Fruit fly (Drosophila melanogaster) whole organism, embryonic: ENCODE results near the gene unc-119.

ENCODE experiments used
- Ada2b ChIP-seq: fragments of 200-800 bp; sonication (Bioruptor generic); IDR thresholded peaks from 2 replicates; pipeline ENCODE4 v1.3.6; 2022; ENCODE audit warnings: missing biosample characterization, missing genetic modification characterization
- Adf1 ChIP-seq: fragments of 200-800 bp; sonication (Bioruptor generic); IDR thresholded peaks from 2 replicates; pipeline ENCODE4 v1.3.6; 2022; ENCODE audit warnings: missing biosample characterization, missing genetic modification characterization
- Atf3 ChIP-seq: fragments of 200-800 bp; sonication (Bioruptor generic); optimal IDR thresholded peaks from 3 replicates; lab custom pipeline; 2016; ENCODE audit warnings: missing biosample characterization, missing genetic modification characterization
- B-H1 ChIP-seq: fragments of 200-800 bp; sonication (Bioruptor generic); IDR thresholded peaks from 3 replicates; pipeline ENCODE4 v1.3.6; 2022; ENCODE audit warnings: missing biosample characterization, missing genetic modification characterization
- Bgb ChIP-seq: fragments of 200-800 bp; sonication (Bioruptor generic); IDR thresholded peaks from 2 replicates; pipeline ENCODE4 v1.3.6; 2022; ENCODE audit warnings: missing biosample characterization, missing genetic modification characterization; ENCODE audit not compliant: partially characterized antibody
- CG10321 ChIP-seq: fragments of 200-800 bp; sonication (Bioruptor generic); IDR thresholded peaks from 2 replicates; pipeline ENCODE4 v1.3.6; 2022; ENCODE audit warnings: missing biosample characterization, missing genetic modification characterization
- CG10431 ChIP-seq: fragments of 200-800 bp; sonication (Bioruptor generic); optimal IDR thresholded peaks from 3 replicates; lab custom pipeline; 2018; ENCODE audit warnings: missing biosample characterization, mild to moderate bottlenecking, missing genetic modification characterization
- CG10654 ChIP-seq: fragments of 200-800 bp; sonication (Bioruptor generic); optimal IDR thresholded peaks from 2 replicates; lab custom pipeline; 2016; ENCODE audit warnings: missing biosample characterization, missing genetic modification characterization
- CG12219 ChIP-seq: fragments of 200-800 bp; sonication (Bioruptor generic); optimal IDR thresholded peaks from 3 replicates; lab custom pipeline; 2018; ENCODE audit warnings: missing biosample characterization, mild to moderate bottlenecking, missing genetic modification characterization
- CG1233 ChIP-seq: fragments of 200-800 bp; sonication (Bioruptor generic); optimal IDR thresholded peaks from 4 replicates; lab custom pipeline; 2018; ENCODE audit warnings: missing biosample characterization, mild to moderate bottlenecking, missing genetic modification characterization
- CG12659 ChIP-seq: fragments of 200-800 bp; sonication (Bioruptor generic); optimal IDR thresholded peaks from 3 replicates; lab custom pipeline; 2017; ENCODE audit warnings: mild to moderate bottlenecking, missing biosample characterization, missing genetic modification reagents, missing genetic modification characterization
- CG15011 ChIP-seq: fragments of 200-800 bp; sonication (Bioruptor generic); optimal IDR thresholded peaks from 3 replicates; lab custom pipeline; 2018; ENCODE audit warnings: missing biosample characterization, mild to moderate bottlenecking, missing genetic modification characterization
- CG1602 ChIP-seq: fragments of 200-800 bp; sonication (Bioruptor generic); optimal IDR thresholded peaks from 3 replicates; lab custom pipeline; 2016; ENCODE audit warnings: missing biosample characterization, missing genetic modification characterization
- CG1603 ChIP-seq: fragments of 200-800 bp; sonication (Bioruptor generic); optimal IDR thresholded peaks from 2 replicates; lab custom pipeline; 2019; ENCODE audit warnings: missing biosample characterization, mild to moderate bottlenecking, missing genetic modification characterization, moderate library complexity
- CG17612 ChIP-seq: fragments of 200-800 bp; sonication (Bioruptor generic); IDR thresholded peaks from 2 replicates; pipeline ENCODE4 v1.3.6; 2022; ENCODE audit warnings: missing biosample characterization, missing genetic modification characterization
- CG17802 ChIP-seq: fragments of 200-800 bp; sonication (Bioruptor generic); optimal IDR thresholded peaks from 2 replicates; lab custom pipeline; 2018; ENCODE audit warnings: missing biosample characterization, mild to moderate bottlenecking, missing genetic modification characterization, moderate library complexity
- CG2712 ChIP-seq: fragments of 200-800 bp; optimal IDR thresholded peaks from 3 replicates; lab custom pipeline; 2019; ENCODE audit warnings: missing biosample characterization, mild to moderate bottlenecking, missing genetic modification characterization, moderate library complexity
- CG2875 ChIP-seq: fragments of 200-800 bp; sonication (Bioruptor generic); optimal IDR thresholded peaks from 2 replicates; lab custom pipeline; 2017; ENCODE audit warnings: missing biosample characterization, mild to moderate bottlenecking, missing genetic modification characterization, missing genetic modification reagents
- CG31441 ChIP-seq: fragments of 200-800 bp; sonication (Bioruptor generic); IDR thresholded peaks from 2 replicates; pipeline ENCODE4 v1.3.6; 2022; ENCODE audit warnings: missing biosample characterization, missing genetic modification characterization
- CG3281 ChIP-seq: fragments of 200-800 bp; sonication (Bioruptor generic); optimal IDR thresholded peaks from 3 replicates; lab custom pipeline; 2017; ENCODE audit warnings: missing biosample characterization, mild to moderate bottlenecking, missing genetic modification characterization
- CG3995 ChIP-seq: fragments of 200-800 bp; sonication (Bioruptor generic); optimal IDR thresholded peaks from 3 replicates; lab custom pipeline; 2016; ENCODE audit warnings: missing biosample characterization, missing genetic modification characterization
- CG6175 ChIP-seq: fragments of 200-800 bp; sonication (Bioruptor generic); IDR thresholded peaks from 3 replicates; pipeline ENCODE4 v1.3.6; 2022; ENCODE audit warnings: missing biosample characterization, missing genetic modification characterization
- CG6654 ChIP-seq: fragments of 200-800 bp; sonication (Bioruptor generic); optimal IDR thresholded peaks from 2 replicates; lab custom pipeline; 2017; ENCODE audit warnings: missing biosample characterization, mild to moderate bottlenecking, missing genetic modification characterization
- CG6683 ChIP-seq: fragments of 200-800 bp; sonication (Bioruptor generic); optimal IDR thresholded peaks from 2 replicates; lab custom pipeline; 2017; ENCODE audit warnings: missing biosample characterization, mild to moderate bottlenecking, missing genetic modification characterization, missing genetic modification reagents
- CG6813 ChIP-seq: fragments of 200-800 bp; sonication (Bioruptor generic); optimal IDR thresholded peaks from 2 replicates; lab custom pipeline; 2017; ENCODE audit warnings: missing biosample characterization, missing genetic modification characterization, mild to moderate bottlenecking, moderate library complexity, missing genetic modification reagents
- CG7987 ChIP-seq: fragments of 200-800 bp; sonication (Bioruptor generic); optimal IDR thresholded peaks from 2 replicates; lab custom pipeline; 2018; ENCODE audit warnings: missing biosample characterization, mild to moderate bottlenecking, missing genetic modification characterization, moderate library complexity
- D19A ChIP-seq: fragments of 200-800 bp; optimal IDR thresholded peaks from 3 replicates; lab custom pipeline; 2019; ENCODE audit warnings: missing biosample characterization, mild to moderate bottlenecking, missing genetic modification characterization, moderate library complexity
- Sin3A ChIP-seq: fragments of >200 bp; optimal IDR thresholded peaks from 2 replicates; lab custom pipeline; 2018
- Trl ChIP-seq, 3 experiments: fragments of >200 bp in 2 of 3; fragments of 200-800 bp in 1 of 3; sonication (Bioruptor generic) in 1 of 3; optimal IDR thresholded peaks; 2 replicates in 1 of 3; 3 replicates in 2 of 3; lab custom pipeline; 2016 to 2017; ENCODE audit warnings: missing biosample characterization in 1 of 3, missing genetic modification characterization in 1 of 3
- al ChIP-seq: fragments of 200-800 bp; sonication (Bioruptor generic); IDR thresholded peaks from 2 replicates; pipeline ENCODE4 v1.3.6; 2022; ENCODE audit warnings: missing biosample characterization, missing genetic modification characterization
- chinmo ChIP-seq: fragments of 200-800 bp; sonication (Bioruptor generic); IDR thresholded peaks from 4 replicates; pipeline ENCODE4 v1.3.6; 2022; ENCODE audit warnings: missing biosample characterization, missing genetic modification characterization; ENCODE audit not compliant: partially characterized antibody
- chm ChIP-seq: fragments of 200-800 bp; sonication (Bioruptor generic); IDR thresholded peaks from 2 replicates; pipeline ENCODE4 v1.3.6; 2022; ENCODE audit warnings: missing biosample characterization, missing genetic modification characterization
- corto ChIP-seq: fragments of 200-800 bp; sonication (Bioruptor generic); optimal IDR thresholded peaks from 2 replicates; lab custom pipeline; 2016; ENCODE audit warnings: missing biosample characterization, mild to moderate bottlenecking, missing genetic modification characterization, moderate library complexity
- crp ChIP-seq, 2 experiments: fragments of 200-800 bp; sonication (Bioruptor generic); optimal IDR thresholded peaks; 2 replicates in 1 of 2; 3 replicates in 1 of 2; lab custom pipeline; 2017; ENCODE audit warnings: missing biosample characterization in 2 of 2, missing genetic modification characterization in 2 of 2, mild to moderate bottlenecking in 1 of 2, moderate library complexity in 1 of 2
- exex ChIP-seq: fragments of 200-800 bp; sonication (Bioruptor generic); optimal IDR thresholded peaks from 4 replicates; lab custom pipeline; 2018; ENCODE audit warnings: missing biosample characterization, mild to moderate bottlenecking, missing genetic modification characterization, moderate library complexity
- fru ChIP-seq: fragments of >200 bp; optimal IDR thresholded peaks from 2 replicates; lab custom pipeline; 2017
- fu2 ChIP-seq: fragments of 200-800 bp; sonication (Bioruptor generic); optimal IDR thresholded peaks from 2 replicates; lab custom pipeline; 2016; ENCODE audit warnings: missing biosample characterization, missing genetic modification characterization
- luna ChIP-seq: fragments of 200-800 bp; sonication (Bioruptor generic); optimal IDR thresholded peaks from 2 replicates; lab custom pipeline; 2016; ENCODE audit warnings: missing biosample characterization, missing genetic modification characterization
- mam ChIP-seq: fragments of 200-800 bp; sonication (Bioruptor generic); optimal IDR thresholded peaks from 3 replicates; lab custom pipeline; 2016; ENCODE audit warnings: missing biosample characterization, missing genetic modification characterization
- pita ChIP-seq: fragments of 200-800 bp; sonication (Bioruptor generic); optimal IDR thresholded peaks from 2 replicates; lab custom pipeline; 2017; ENCODE audit warnings: missing biosample characterization, mild to moderate bottlenecking, missing genetic modification characterization
- psq ChIP-seq: fragments of 200-800 bp; sonication (Bioruptor generic); optimal IDR thresholded peaks from 2 replicates; lab custom pipeline; 2017; ENCODE audit warnings: missing biosample characterization, missing genetic modification characterization
- rib ChIP-seq: fragments of 200-800 bp; sonication (Bioruptor generic); IDR thresholded peaks from 2 replicates; pipeline ENCODE4 v1.3.6; 2022; ENCODE audit warnings: missing biosample characterization, missing genetic modification characterization
- salm ChIP-seq: fragments of 200-800 bp; sonication (Bioruptor generic); optimal IDR thresholded peaks from 2 replicates; lab custom pipeline; 2018; ENCODE audit warnings: missing biosample characterization, mild to moderate bottlenecking, missing genetic modification characterization
- slbo ChIP-seq: fragments of 200-800 bp; sonication (Bioruptor generic); IDR thresholded peaks from 2 replicates; pipeline ENCODE4 v1.3.6; 2022; ENCODE audit warnings: missing biosample characterization, missing genetic modification characterization
- tap ChIP-seq: fragments of 200-800 bp; optimal IDR thresholded peaks from 3 replicates; lab custom pipeline; 2019; ENCODE audit warnings: missing biosample characterization, mild to moderate bottlenecking, missing genetic modification characterization, moderate library complexity
- vfl ChIP-seq: fragments of 200-800 bp; sonication (Bioruptor generic); optimal IDR thresholded peaks from 2 replicates; lab custom pipeline; 2016; ENCODE audit warnings: missing biosample characterization, missing genetic modification characterization
- wdn ChIP-seq: fragments of 200-800 bp; sonication (Bioruptor generic); IDR thresholded peaks from 2 replicates; pipeline ENCODE4 v1.3.6; 2022; ENCODE audit warnings: missing biosample characterization, missing genetic modification characterization
- zen2 ChIP-seq: fragments of 200-800 bp; sonication (Bioruptor generic); IDR thresholded peaks from 3 replicates; pipeline ENCODE4 v1.3.6; 2022; ENCODE audit warnings: missing biosample characterization, missing genetic modification characterization; ENCODE audit not compliant: partially characterized antibody

unc-119 gene

DNA sequence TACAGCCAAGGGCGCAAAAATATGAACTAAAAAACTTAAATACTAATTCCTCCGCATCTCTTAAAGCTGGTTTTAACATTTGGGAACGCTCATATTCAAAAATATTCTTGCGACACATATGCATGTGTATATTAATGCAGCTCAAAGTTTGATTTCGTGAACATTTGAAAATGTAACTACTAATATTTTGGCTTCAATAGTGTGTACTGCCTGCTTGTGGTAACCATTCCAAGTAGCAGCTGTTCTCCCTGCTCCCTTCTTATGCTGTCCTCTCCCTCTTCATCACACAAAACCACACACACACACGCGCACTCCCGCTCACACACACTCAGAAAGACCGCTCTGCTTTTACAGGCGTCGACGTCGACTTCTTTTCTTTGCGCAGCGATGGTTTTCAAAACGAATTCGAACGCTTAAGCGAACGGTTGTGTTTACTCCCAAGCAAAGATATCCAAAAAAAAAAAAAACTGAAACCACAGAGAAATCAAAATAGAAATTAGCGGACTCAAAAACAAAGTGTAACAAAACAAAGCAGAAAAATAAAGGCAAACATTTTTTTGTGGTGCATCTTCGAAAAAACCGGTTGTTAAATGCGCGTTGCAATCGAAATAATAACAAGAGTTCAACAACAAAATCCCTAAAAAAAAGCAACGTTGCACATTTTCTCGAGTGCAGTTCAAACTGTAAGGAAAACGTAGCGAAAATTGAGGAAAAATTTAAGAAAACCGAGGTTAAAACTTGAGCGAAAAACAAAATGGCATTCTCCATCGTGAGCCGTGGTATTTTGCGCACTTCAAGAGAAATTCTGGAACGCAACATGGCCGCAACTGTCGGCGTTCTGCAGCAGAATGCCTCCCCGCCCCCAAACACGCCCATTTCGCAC is 46.1 kb upstream of the unc-119 start, which contains the start of gene CBP (continued):
- peak; percentile 95 for TF ChIP-seq CG31441 (GFP tag; lab: Robert Waterston, UW)
- TF ChIP-seq Adf1 (GFP tag; lab: Robert Waterston, UW): peak; percentile 91
- TF ChIP-seq fu2: peak; percentile 93
- TF ChIP-seq CG6683 (GFP tag; lab: Kevin White, UChicago): peak; percentile 92
- TF ChIP-seq CG10431 (GFP tag; lab: Kevin White, UChicago): peak; percentile 98
- peak; percentile 78 for TF ChIP-seq exex
- TF ChIP-seq Bgb: 0 out of 2 replicates have a peak, but pooled peaks have one; percentile 15
- TF ChIP-seq wdn (GFP tag; lab: Robert Waterston, UW): peak; percentile 91
- peak; percentile 98 for TF ChIP-seq CG1602 (GFP tag; lab: Kevin White, UChicago)
- TF ChIP-seq vfl (GFP tag; lab: Kevin White, UChicago): peak; percentile 91
- TF ChIP-seq al (GFP tag; lab: Robert Waterston, UW): peak; percentile 72
- peak; percentile 98 for TF ChIP-seq salm (tag; lab: Kevin White, UChicago)
- TF ChIP-seq CG17802 (tag; lab: Kevin White, UChicago): peak; percentile 93
- TF ChIP-seq CG6175: peak; percentile 82; the same call in 2 of the 3 replicates
- TF ChIP-seq tap (tag; lab: Kevin White, UChicago): peak; percentile 98
- peak; percentile 75 for TF ChIP-seq corto (GFP tag; lab: Kevin White, UChicago)
- TF ChIP-seq CG10321 (GFP tag; lab: Robert Waterston, UW): peak; percentile 76
- TF ChIP-seq chinmo: peak; percentile 65; the same call in 2 of the 4 replicates
- peak; percentile 98 for TF ChIP-seq CG2875 (GFP tag; lab: Kevin White, UChicago)
- TF ChIP-seq CG1603 (tag; lab: Kevin White, UChicago): peak; percentile 98
- TF ChIP-seq Trl (optimal IDR thresholded peaks at IDR 0.05; lab: Kevin White, UChicago): peak; percentile 42 to 63
- TF ChIP-seq Trl (GFP tag; optimal IDR thresholded peaks at IDR 0.05; lab: Kevin White, UChicago): peak; percentile 98
- TF ChIP-seq CG6813: peak; percentile 98
- TF ChIP-seq CG1233 (GFP tag; lab: Kevin White, UChicago): peak; percentile 97
- TF ChIP-seq CG10654 (GFP tag; lab: Kevin White, UChicago): peak; percentile 97
- no peak for TF ChIP-seq Sin3A (lab: Kevin White, UChicago)
- TF ChIP-seq Ada2b (GFP tag; lab: Robert Waterston, UW): peak; percentile 93
- no peak; the same call in none of the 2 replicates for TF ChIP-seq rib (GFP tag; lab: Robert Waterston, UW)
- TF ChIP-seq CG15011 (GFP tag; lab: Kevin White, UChicago): peak; percentile 96
- TF ChIP-seq slbo (GFP tag; lab: Robert Waterston, UW): peak; percentile 91
- peak; percentile 94 for TF ChIP-seq B-H1 (GFP tag; lab: Robert Waterston, UW)
- TF ChIP-seq CG12219: peak; percentile 99
- TF ChIP-seq Atf3 (GFP tag; lab: Kevin White, UChicago): peak; percentile 96
- TF ChIP-seq pita: no peak
- peak; percentile 97 for TF ChIP-seq D19A (tag; lab: Kevin White, UChicago)
- TF ChIP-seq CG3281 (GFP tag; lab: Kevin White, UChicago): peak; percentile 96
- TF ChIP-seq CG17612 (GFP tag; lab: Robert Waterston, UW): peak; percentile 86
- TF ChIP-seq crp (GFP tag; optimal IDR thresholded peaks at IDR 0.05; lab: Kevin White, UChicago): peak; percentile 23 to 77
- TF ChIP-seq CG2712 (tag; lab: Kevin White, UChicago): peak; percentile 99
- peak; percentile 87 for TF ChIP-seq CG6654 (GFP tag; lab: Kevin White, UChicago)
- peak; percentile 96 for TF ChIP-seq psq (GFP tag; lab: Kevin White, UChicago)
- TF ChIP-seq fru (lab: Kevin White, UChicago): no peak
- peak; percentile 97 for TF ChIP-seq CG12659 (GFP tag; lab: Kevin White, UChicago)
- TF ChIP-seq CG7987 (GFP tag; lab: Kevin White, UChicago): peak; percentile 94
- no peak for TF ChIP-seq zen2 (GFP tag; lab: Robert Waterston, UW)
- TF ChIP-seq CG3995: peak; percentile 62
- TF ChIP-seq luna (GFP tag; lab: Kevin White, UChicago): peak; percentile 92
- TF ChIP-seq mam: peak; percentile 96
- TF ChIP-seq chm: peak; percentile 96
